Worm (Caenorhabditis elegans): Measurements from ENCODE around the gene T24A6.17.

DNA sequence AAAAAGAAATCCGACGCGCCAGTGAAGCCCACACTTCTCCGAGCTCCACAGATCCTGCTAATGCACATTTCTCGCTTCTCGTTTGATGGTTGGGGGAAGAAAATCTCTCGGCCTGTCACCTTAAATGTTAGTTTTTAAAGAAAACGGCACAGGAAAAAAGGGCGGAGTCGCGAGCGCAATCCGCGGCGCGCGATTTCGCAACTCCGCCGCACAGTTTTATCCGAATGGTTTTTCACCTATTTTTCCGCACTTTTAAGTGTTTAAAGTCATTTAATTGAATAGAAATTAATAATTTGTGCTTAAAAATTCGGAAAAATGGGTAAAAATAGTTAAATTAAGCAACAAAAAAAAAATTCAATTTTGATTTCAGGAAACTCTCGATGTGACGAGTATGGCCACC lies 23.4 kb upstream of the T24A6.17 start:
- TF ChIP-seq fkh-8 (tag; optimal IDR thresholded peaks at IDR 0.05): no peak
- TF ChIP-seq blmp-1 (tag; optimal IDR thresholded peaks at IDR 0.05): no peak
- no peak for TF ChIP-seq lin-39 (tag; optimal IDR thresholded peaks at IDR 0.05)
- TF ChIP-seq snpc-4 (tag; optimal IDR thresholded peaks at IDR 0.05): no peak
- TF ChIP-seq ceh-82 (tag; optimal IDR thresholded peaks at IDR 0.05): peak in 2 of 3 experiments; percentile 14 to 21
- TF ChIP-seq ces-1 (GFP tag; optimal IDR thresholded peaks at IDR 0.05): no peak
- TF ChIP-seq fos-1 (tag; optimal IDR thresholded peaks at IDR 0.05): no peak
- TF ChIP-seq nhr-84 (tag; optimal IDR thresholded peaks at IDR 0.05): no peak
- peak; percentile 12 for TF ChIP-seq tbx-2 (tag; optimal IDR thresholded peaks at IDR 0.05)
- peak; percentile 1 for TF ChIP-seq zip-4 (GFP tag; optimal IDR thresholded peaks at IDR 0.05)
- no peak for TF ChIP-seq jun-1 (tag; optimal IDR thresholded peaks at IDR 0.05)
